Worm (Caenorhabditis elegans) whole organism, L3 larva: ENCODE data around the gene W03C9.6.

Experiments
- ceh-16 ChIP-seq: sonication (generic microtip); optimal IDR thresholded peaks from 2 replicates; lab custom pipeline; 2017; ENCODE audit warnings: missing biosample characterization, missing genetic modification characterization
- ceh-28 ChIP-seq: fragments of 150-350 bp; optimal IDR thresholded peaks from 2 replicates; lab custom pipeline; 2014; ENCODE audit warnings: missing biosample characterization, missing genetic modification reagents, missing genetic modification characterization
- ceh-82 ChIP-seq: fragments of 150-350 bp; optimal IDR thresholded peaks from 2 replicates; lab custom pipeline; 2014; ENCODE audit warnings: missing biosample characterization, missing genetic modification characterization
- ceh-9 ChIP-seq: sonication (generic microtip); optimal IDR thresholded peaks from 2 replicates; lab custom pipeline; 2018; ENCODE audit warnings: missing biosample characterization, missing genetic modification characterization
- daf-12 ChIP-seq: fragments of 150-350 bp; optimal IDR thresholded peaks from 2 replicates; lab custom pipeline; 2014; ENCODE audit warnings: missing biosample characterization, missing genetic modification reagents, missing genetic modification characterization
- egl-27 ChIP-seq: sonication (generic microtip); optimal IDR thresholded peaks from 4 replicates; lab custom pipeline; 2017; ENCODE audit warnings: missing biosample characterization, missing genetic modification reagents, missing genetic modification characterization
- egl-5 ChIP-seq: fragments of 150-350 bp; optimal IDR thresholded peaks from 2 replicates; lab custom pipeline; 2017; ENCODE audit warnings: missing biosample characterization, missing genetic modification reagents, missing genetic modification characterization, inconsistent platforms
- elt-2 ChIP-seq: sonication (generic microtip); optimal IDR thresholded peaks from 2 replicates; lab custom pipeline; 2016; ENCODE audit warnings: missing genetic modification reagents, mild to moderate bottlenecking, missing genetic modification characterization, missing compliant biosample characterization
- eor-1 ChIP-seq, 2 experiments: fragments of 150-350 bp; optimal IDR thresholded peaks; 2 replicates each; lab custom pipeline; 2014 to 2018; ENCODE audit warnings: missing biosample characterization in 2 of 2, missing genetic modification characterization in 2 of 2
- fkh-2 ChIP-seq: fragments of 150-350 bp; optimal IDR thresholded peaks from 2 replicates; lab custom pipeline; 2014; ENCODE audit warnings: missing biosample characterization, missing genetic modification reagents, missing genetic modification characterization
- fos-1 ChIP-seq: fragments of 150-350 bp; optimal IDR thresholded peaks from 2 replicates; lab custom pipeline; 2014; ENCODE audit warnings: missing biosample characterization, missing genetic modification characterization
- hmg-11 ChIP-seq: sonication (generic microtip); optimal IDR thresholded peaks from 2 replicates; lab custom pipeline; 2016; ENCODE audit warnings: missing genetic modification characterization, missing compliant biosample characterization
- lin-15B ChIP-seq: fragments of 150-350 bp; optimal IDR thresholded peaks from 2 replicates; lab custom pipeline; 2014; ENCODE audit warnings: missing biosample characterization, missing genetic modification characterization
- lin-39 ChIP-seq: fragments of 150-350 bp; optimal IDR thresholded peaks from 2 replicates; lab custom pipeline; 2018; ENCODE audit warnings: missing biosample characterization, missing genetic modification reagents, missing genetic modification characterization
- lsy-12 ChIP-seq: sonication (generic microtip); optimal IDR thresholded peaks from 2 replicates; lab custom pipeline; 2016; ENCODE audit warnings: mild to moderate bottlenecking, missing genetic modification characterization, missing compliant biosample characterization
- mdl-1 ChIP-seq: fragments of 150-350 bp; optimal IDR thresholded peaks from 2 replicates; lab custom pipeline; 2014; ENCODE audit warnings: missing biosample characterization, missing genetic modification characterization
- mml-1 ChIP-seq: fragments of 150-350 bp; sonication (generic microtip); optimal IDR thresholded peaks from 3 replicates; lab custom pipeline; 2014; ENCODE audit warnings: missing biosample characterization, missing genetic modification characterization
- nfya-1 ChIP-seq: sonication (generic microtip); optimal IDR thresholded peaks from 2 replicates; lab custom pipeline; 2017; ENCODE audit warnings: missing genetic modification characterization, mild to moderate bottlenecking, missing compliant biosample characterization, antibody characterized with exemption, moderate library complexity; ENCODE audit not compliant: insufficient read depth
- nhr-23 ChIP-seq: fragments of 150-350 bp; optimal IDR thresholded peaks from 2 replicates; lab custom pipeline; 2014; ENCODE audit warnings: missing biosample characterization, missing genetic modification reagents, missing genetic modification characterization
- nhr-237 ChIP-seq: fragments of 150-350 bp; optimal IDR thresholded peaks from 2 replicates; lab custom pipeline; 2014; ENCODE audit warnings: missing biosample characterization, missing genetic modification characterization
- nhr-25 ChIP-seq: sonication (generic microtip); optimal IDR thresholded peaks from 2 replicates; lab custom pipeline; 2017; ENCODE audit warnings: missing biosample characterization, missing genetic modification characterization
- nhr-28 ChIP-seq: fragments of 150-350 bp; optimal IDR thresholded peaks from 2 replicates; lab custom pipeline; 2014; ENCODE audit warnings: missing biosample characterization, missing genetic modification characterization
- nhr-76 ChIP-seq: fragments of 150-350 bp; sonication (generic microtip); optimal IDR thresholded peaks from 5 replicates; lab custom pipeline; 2014; ENCODE audit warnings: missing biosample characterization, missing genetic modification characterization
- nhr-77 ChIP-seq: fragments of 150-350 bp; optimal IDR thresholded peaks from 2 replicates; lab custom pipeline; 2014; ENCODE audit warnings: missing biosample characterization, missing genetic modification characterization
- pha-4 ChIP-seq: fragments of 150-350 bp; optimal IDR thresholded peaks from 2 replicates; lab custom pipeline; 2014; ENCODE audit warnings: missing biosample characterization, missing genetic modification reagents, missing genetic modification characterization
- sea-2 ChIP-seq: fragments of 150-350 bp; sonication (generic microtip); optimal IDR thresholded peaks from 4 replicates; lab custom pipeline; 2014; ENCODE audit warnings: missing biosample characterization, missing genetic modification reagents, missing genetic modification characterization
- skn-1 ChIP-seq: fragments of 150-350 bp; optimal IDR thresholded peaks from 2 replicates; lab custom pipeline; 2014; ENCODE audit warnings: missing biosample characterization, missing genetic modification characterization
- snpc-4 ChIP-seq: fragments of 150-350 bp; optimal IDR thresholded peaks from 2 replicates; lab custom pipeline; 2014; ENCODE audit warnings: missing biosample characterization, missing genetic modification characterization
- tbx-2 ChIP-seq: sonication (generic microtip); optimal IDR thresholded peaks from 2 replicates; lab custom pipeline; 2016; ENCODE audit warnings: mild to moderate bottlenecking, missing genetic modification characterization, missing compliant biosample characterization
- zag-1 ChIP-seq: fragments of 150-350 bp; optimal IDR thresholded peaks from 2 replicates; lab custom pipeline; 2014; ENCODE audit warnings: missing biosample characterization, missing genetic modification characterization
- ztf-11 ChIP-seq: fragments of 150-350 bp; optimal IDR thresholded peaks from 2 replicates; lab custom pipeline; 2014; ENCODE audit warnings: missing biosample characterization, missing genetic modification characterization

The W03C9.6 gene

DNA sequence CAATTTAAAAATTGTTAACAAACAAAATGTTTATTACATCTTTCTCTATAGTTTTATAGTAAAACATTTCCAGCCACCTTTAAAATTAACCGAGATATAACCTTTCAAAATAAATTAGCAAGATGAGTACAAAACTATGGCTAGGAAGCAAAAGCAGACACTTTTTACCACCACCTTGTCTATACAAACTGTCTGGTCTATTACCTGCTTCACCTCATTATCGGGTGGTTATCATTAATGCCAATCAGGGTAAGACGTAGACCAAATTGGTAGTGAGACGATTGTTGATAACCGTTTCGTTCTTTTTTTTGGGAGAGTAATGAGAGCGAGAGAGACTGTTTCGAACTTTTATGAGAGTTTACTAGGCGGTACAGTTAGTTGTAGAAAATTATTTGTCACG lies 17.9 kb upstream of the W03C9.6 start:
- TF ChIP-seq mdl-1, result no peak
- TF ChIP-seq elt-2, result peak; percentile 24
- TF ChIP-seq, all 47 proteins: peak for 1

ce11 chrII:11948459-11948858 lies 5.8 kb upstream of the W03C9.6 start, which contains the start of gene W03C9.8:
W03C9.8 (plus strand) TSS chrII:11948759.
- TF ChIP-seq ceh-28 (tag; lab: Kevin White, UChicago) (no peak), nhr-28 (tag; lab: Kevin White, UChicago) (no peak), egl-27 (tag; lab: Kevin White, UChicago) (no peak), nhr-237 (tag; lab: Kevin White, UChicago) (no peak), fkh-2 (tag; lab: Kevin White, UChicago) (no peak)

- TF ChIP-seq nfya-1 (tag; lab: Kevin White, UChicago) (no peak), fkh-2 (tag; lab: Kevin White, UChicago) (no peak), mml-1 (tag; lab: Kevin White, UChicago) (no peak), nhr-77 (tag; lab: Kevin White, UChicago) (no peak), ceh-82 (tag; lab: Kevin White, UChicago) (no peak), ztf-11 (tag; lab: Kevin White, UChicago) (no peak), nhr-25 (tag; lab: Kevin White, UChicago) (no peak), ceh-28 (tag; lab: Kevin White, UChicago) (no peak)
Observed at ce11 chrII:11952963-11953362, 1.3 kb upstream of the W03C9.6 start.

- TF ChIP-seq daf-12 (tag; lab: Kevin White, UChicago) (no peak), eor-1 (tag; optimal IDR thresholded peaks at IDR 0.05; lab: Kevin White, UChicago) (no peak)
Observed at ce11 chrII:11954811-11955210, 503 bp downstream of the W03C9.6 start.

DNA sequence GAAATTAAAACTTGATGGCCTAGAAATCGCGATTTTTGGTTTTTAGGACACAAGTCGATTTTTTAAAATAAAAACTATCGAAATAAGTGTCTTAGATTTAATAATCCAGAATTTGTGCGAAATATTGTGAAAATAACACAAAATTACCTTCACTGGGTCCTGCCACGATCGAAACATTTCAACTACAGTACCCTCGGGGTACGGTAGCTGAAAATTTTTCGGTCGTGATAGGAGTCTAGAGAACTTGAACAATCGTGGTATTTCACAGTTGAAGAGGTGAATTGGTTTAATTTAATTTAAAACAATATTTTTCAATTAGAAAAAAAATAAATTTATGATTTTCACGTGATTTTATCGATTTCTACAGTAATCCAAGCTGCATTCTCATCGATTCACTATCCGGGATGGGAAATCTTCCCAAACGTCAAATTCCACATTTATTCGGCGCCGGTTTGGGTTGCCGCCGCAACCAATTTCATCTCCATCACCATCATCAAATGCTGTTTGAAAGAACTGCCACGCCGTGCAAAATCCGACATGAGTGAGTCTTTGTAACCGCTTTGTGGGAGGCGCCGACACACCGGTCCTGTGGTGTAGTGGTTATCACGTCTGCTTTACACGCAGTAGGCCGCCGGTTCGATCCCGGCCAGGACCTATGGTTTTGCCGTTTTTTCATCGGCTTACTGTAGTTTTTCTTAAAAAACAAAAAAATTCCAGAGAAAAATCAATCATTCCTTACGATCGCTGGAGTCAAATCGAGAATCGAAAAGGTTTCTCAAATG lies 4.7 kb downstream of the W03C9.6 start:
- no peak for TF ChIP-seq ztf-11 (tag; lab: Kevin White, UChicago)
- TF ChIP-seq skn-1 (tag; lab: Kevin White, UChicago), result no peak
- TF ChIP-seq mdl-1, result no peak
- TF ChIP-seq lin-39 (tag; lab: Kevin White, UChicago), result peak; percentile 70
- TF ChIP-seq nhr-237 (tag; lab: Kevin White, UChicago), result no peak
- peak; percentile 2 for TF ChIP-seq ceh-16 (tag; lab: Kevin White, UChicago)
- TF ChIP-seq nhr-76 (tag; lab: Kevin White, UChicago), result no peak
- no peak for TF ChIP-seq fos-1 (tag; lab: Kevin White, UChicago)
- TF ChIP-seq tbx-2 (tag; lab: Kevin White, UChicago), result no peak
- TF ChIP-seq fkh-2 (tag; lab: Kevin White, UChicago), result no peak
- TF ChIP-seq ceh-9 (tag; lab: Kevin White, UChicago), result no peak
- TF ChIP-seq lin-15B, result peak; percentile 32
- TF ChIP-seq nhr-23 (tag; lab: Kevin White, UChicago), result peak; percentile 22
- TF ChIP-seq sea-2 (GFP tag; lab: Kevin White, UChicago), result no peak
- no peak for TF ChIP-seq daf-12 (tag; lab: Kevin White, UChicago)
- peak; percentile 8 for TF ChIP-seq elt-2
- no peak for TF ChIP-seq egl-27 (tag; lab: Kevin White, UChicago)
- peak; percentile 50 for TF ChIP-seq lsy-12 (tag; lab: Kevin White, UChicago)
- peak; percentile 18 for TF ChIP-seq egl-5 (tag; lab: Kevin White, UChicago)
- no peak for TF ChIP-seq zag-1 (tag; lab: Kevin White, UChicago)
- TF ChIP-seq hmg-11 (tag; lab: Kevin White, UChicago), result peak; percentile 75
- peak; percentile 62 for TF ChIP-seq nfya-1 (tag; lab: Kevin White, UChicago)
- peak; percentile 5 for TF ChIP-seq snpc-4
- peak; percentile 48 for TF ChIP-seq pha-4 (tag; lab: Kevin White, UChicago)
- TF ChIP-seq, all 47 proteins: peak for 11
